Fruit fly (Drosophila melanogaster): ENCODE data around the gene 140up.

dm6 chr3R:14077026-14077425 lies 48.3 kb downstream of the 140up start:
- TF ChIP-seq h (optimal IDR thresholded peaks at IDR 0.05) = no peak
- no peak for TF ChIP-seq insv (optimal IDR thresholded peaks at IDR 0.05)
- TF ChIP-seq psq (optimal IDR thresholded peaks at IDR 0.05) = no peak
